Fruit fly (Drosophila melanogaster) whole organism, embryonic: Measurements from ENCODE around the gene wds.
A peak's percentile ranks its signal among the peaks of the same experiment; 100 is the strongest.

Experiments used
- Antp ChIP-seq: fragments of 200-800 bp; sonication (Bioruptor generic); optimal IDR thresholded peaks from 3 replicates; lab custom pipeline; 2016; ENCODE audit warnings: missing biosample characterization, missing genetic modification characterization
- Atf3 ChIP-seq: fragments of 200-800 bp; sonication (Bioruptor generic); optimal IDR thresholded peaks from 3 replicates; lab custom pipeline; 2016; ENCODE audit warnings: missing biosample characterization, missing genetic modification characterization
- Awh ChIP-seq: fragments of 200-800 bp; sonication (Bioruptor generic); IDR thresholded peaks from 2 replicates; pipeline ENCODE4, ENCODE4 v1.3.6; 2022; ENCODE audit warnings: missing biosample characterization, missing genetic modification characterization
- CG10147 ChIP-seq: fragments of 200-800 bp; sonication (Bioruptor generic); optimal IDR thresholded peaks from 2 replicates; lab custom pipeline; 2019; ENCODE audit warnings: missing biosample characterization, mild to moderate bottlenecking, missing genetic modification characterization, moderate library complexity
- CG13775 ChIP-seq: fragments of 200-800 bp; sonication (Bioruptor generic); optimal IDR thresholded peaks from 3 replicates; lab custom pipeline; 2017; ENCODE audit warnings: missing biosample characterization, mild to moderate bottlenecking, missing genetic modification characterization
- CG14014 ChIP-seq: fragments of 200-800 bp; sonication (Bioruptor generic); IDR thresholded peaks from 2 replicates; pipeline ENCODE4 v1.3.6; 2022; ENCODE audit warnings: missing biosample characterization, missing genetic modification characterization
- CG1602 ChIP-seq: fragments of 200-800 bp; sonication (Bioruptor generic); optimal IDR thresholded peaks from 3 replicates; lab custom pipeline; 2016; ENCODE audit warnings: missing biosample characterization, missing genetic modification characterization
- CG16815 ChIP-seq: fragments of 200-800 bp; sonication (Bioruptor generic); optimal IDR thresholded peaks from 3 replicates; lab custom pipeline; 2017; ENCODE audit warnings: missing biosample characterization, mild to moderate bottlenecking, missing genetic modification characterization
- CG17568 ChIP-seq: fragments of 200-800 bp; sonication (Bioruptor generic); optimal IDR thresholded peaks from 2 replicates; lab custom pipeline; 2018; ENCODE audit warnings: missing biosample characterization, mild to moderate bottlenecking, missing genetic modification characterization, moderate library complexity
- CG17912 ChIP-seq: fragments of 200-800 bp; sonication (Bioruptor generic); optimal IDR thresholded peaks from 2 replicates; lab custom pipeline; 2018; ENCODE audit warnings: missing biosample characterization, mild to moderate bottlenecking, missing genetic modification characterization
- CG1832 ChIP-seq: fragments of 200-800 bp; sonication (Bioruptor generic); optimal IDR thresholded peaks from 2 replicates; lab custom pipeline; 2017; ENCODE audit warnings: missing biosample characterization, mild to moderate bottlenecking, missing genetic modification characterization, inconsistent platforms
- CG31365 ChIP-seq: fragments of 200-800 bp; sonication (Bioruptor generic); optimal IDR thresholded peaks from 2 replicates; lab custom pipeline; 2018; ENCODE audit warnings: missing biosample characterization, mild to moderate bottlenecking, missing genetic modification characterization
- CG31441 ChIP-seq: fragments of 200-800 bp; sonication (Bioruptor generic); IDR thresholded peaks from 2 replicates; pipeline ENCODE4 v1.3.6; 2022; ENCODE audit warnings: missing biosample characterization, missing genetic modification characterization
- CG3995 ChIP-seq: fragments of 200-800 bp; sonication (Bioruptor generic); optimal IDR thresholded peaks from 3 replicates; lab custom pipeline; 2016; ENCODE audit warnings: missing biosample characterization, missing genetic modification characterization
- CG4282 ChIP-seq: fragments of 200-800 bp; sonication (Bioruptor generic); optimal IDR thresholded peaks from 2 replicates; lab custom pipeline; 2016; ENCODE audit warnings: missing biosample characterization, missing genetic modification characterization
- CG4617 ChIP-seq: fragments of 200-800 bp; sonication (Bioruptor generic); optimal IDR thresholded peaks from 3 replicates; lab custom pipeline; 2016; ENCODE audit warnings: missing biosample characterization, missing genetic modification characterization, borderline replicate concordance
- CG8944 ChIP-seq: fragments of 200-800 bp; sonication (Bioruptor generic); optimal IDR thresholded peaks from 3 replicates; lab custom pipeline; 2016; ENCODE audit warnings: missing biosample characterization, missing genetic modification characterization
- CG9727 ChIP-seq: fragments of 200-800 bp; sonication (Bioruptor generic); optimal IDR thresholded peaks from 3 replicates; lab custom pipeline; 2017; ENCODE audit warnings: missing biosample characterization, mild to moderate bottlenecking, missing genetic modification characterization
- D19B ChIP-seq: fragments of 200-800 bp; sonication (Bioruptor generic); optimal IDR thresholded peaks from 2 replicates; lab custom pipeline; 2017; ENCODE audit warnings: missing biosample characterization, mild to moderate bottlenecking, missing genetic modification characterization
- Hr78 ChIP-seq, 2 experiments: fragments of 200-800 bp in 1 of 2; fragments of >200 bp in 1 of 2; sonication (Bioruptor generic) in 1 of 2; optimal IDR thresholded peaks; 2 replicates each; lab custom pipeline; 2017 to 2019; ENCODE audit warnings: missing biosample characterization in 2 of 2, missing genetic modification characterization in 2 of 2, mild to moderate bottlenecking in 1 of 2, moderate library complexity in 1 of 2
- Lhr ChIP-seq: fragments of 200-800 bp; sonication (Bioruptor generic); optimal IDR thresholded peaks from 3 replicates; lab custom pipeline; 2017; ENCODE audit warnings: mild to moderate bottlenecking, missing biosample characterization, missing genetic modification reagents, missing genetic modification characterization
- Lim3 ChIP-seq: fragments of 200-800 bp; sonication (Bioruptor generic); IDR thresholded peaks from 2 replicates; pipeline ENCODE4 v1.3.6; 2022; ENCODE audit warnings: missing biosample characterization, missing genetic modification characterization
- MESR4 ChIP-seq: fragments of 200-800 bp; sonication (Bioruptor generic); optimal IDR thresholded peaks from 2 replicates; lab custom pipeline; 2018; ENCODE audit warnings: missing biosample characterization, mild to moderate bottlenecking, missing genetic modification characterization, moderate library complexity
- Max ChIP-seq: fragments of 200-800 bp; sonication (Bioruptor generic); optimal IDR thresholded peaks from 2 replicates; lab custom pipeline; 2016; ENCODE audit warnings: missing biosample characterization, mild to moderate bottlenecking, missing genetic modification characterization
- Myb ChIP-seq: fragments of 200-800 bp; sonication (Bioruptor generic); optimal IDR thresholded peaks from 2 replicates; lab custom pipeline; 2016; ENCODE audit warnings: missing biosample characterization, missing genetic modification characterization
- NK7.1 ChIP-seq: fragments of 200-800 bp; sonication (Bioruptor generic); optimal IDR thresholded peaks from 3 replicates; lab custom pipeline; 2016; ENCODE audit warnings: missing biosample characterization, missing genetic modification characterization
- NfI ChIP-seq: fragments of 200-800 bp; sonication (Bioruptor generic); optimal IDR thresholded peaks from 3 replicates; lab custom pipeline; 2018; ENCODE audit warnings: missing biosample characterization, mild to moderate bottlenecking, missing genetic modification characterization, moderate library complexity
- Rfx ChIP-seq: fragments of 200-800 bp; sonication (Bioruptor generic); IDR thresholded peaks from 2 replicates; pipeline ENCODE4 v1.3.6; 2022; ENCODE audit warnings: missing biosample characterization, missing genetic modification characterization
- Spps ChIP-seq: fragments of 200-800 bp; sonication (Bioruptor generic); optimal IDR thresholded peaks from 2 replicates; lab custom pipeline; 2018; ENCODE audit warnings: missing biosample characterization, mild to moderate bottlenecking, missing genetic modification characterization
- Trl ChIP-seq, 3 experiments: fragments of >200 bp in 2 of 3; fragments of 200-800 bp in 1 of 3; sonication (Bioruptor generic) in 1 of 3; optimal IDR thresholded peaks; 2 replicates in 1 of 3; 3 replicates in 2 of 3; lab custom pipeline; 2016 to 2017; ENCODE audit warnings: missing biosample characterization in 1 of 3, missing genetic modification characterization in 1 of 3
- ato ChIP-seq: fragments of 200-800 bp; sonication (Bioruptor generic); IDR thresholded peaks from 2 replicates; pipeline ENCODE4 v1.3.6; 2022; ENCODE audit warnings: missing biosample characterization, missing genetic modification characterization; ENCODE audit not compliant: partially characterized antibody
- bigmax ChIP-seq: fragments of 200-800 bp; sonication (Bioruptor generic); optimal IDR thresholded peaks from 2 replicates; lab custom pipeline; 2018; ENCODE audit warnings: missing biosample characterization, mild to moderate bottlenecking, missing genetic modification characterization
- cato ChIP-seq: fragments of 200-800 bp; sonication (Bioruptor generic); optimal IDR thresholded peaks from 2 replicates; lab custom pipeline; 2016; ENCODE audit warnings: missing biosample characterization, missing genetic modification characterization, borderline replicate concordance
- cg ChIP-seq: fragments of 200-800 bp; sonication (Bioruptor generic); optimal IDR thresholded peaks from 3 replicates; lab custom pipeline; 2019; ENCODE audit warnings: missing biosample characterization, mild to moderate bottlenecking, missing genetic modification characterization, moderate library complexity
- chif ChIP-seq, 2 experiments: fragments of 200-800 bp; sonication (Bioruptor generic); optimal IDR thresholded peaks; 3 replicates each; lab custom pipeline; 2016; ENCODE audit warnings: missing biosample characterization in 2 of 2, missing genetic modification characterization in 2 of 2
- esg ChIP-seq: fragments of 200-800 bp; sonication (Bioruptor generic); conservative IDR thresholded peaks from 2 replicates; pipeline ENCODE4 v1.3.6; 2022; ENCODE audit warnings: missing biosample characterization, missing genetic modification characterization
- exex ChIP-seq: fragments of 200-800 bp; sonication (Bioruptor generic); optimal IDR thresholded peaks from 4 replicates; lab custom pipeline; 2018; ENCODE audit warnings: missing biosample characterization, mild to moderate bottlenecking, missing genetic modification characterization, moderate library complexity
- fd96Cb ChIP-seq: fragments of 200-800 bp; sonication (Bioruptor generic); optimal IDR thresholded peaks from 2 replicates; lab custom pipeline; 2018; ENCODE audit warnings: missing biosample characterization, mild to moderate bottlenecking, missing genetic modification characterization, moderate library complexity
- gem ChIP-seq: fragments of 200-800 bp; sonication (Bioruptor generic); optimal IDR thresholded peaks from 2 replicates; lab custom pipeline; 2019; ENCODE audit warnings: missing biosample characterization, mild to moderate bottlenecking, missing genetic modification characterization, moderate library complexity
- gt ChIP-seq: fragments of 200-800 bp; sonication (Bioruptor generic); IDR thresholded peaks from 2 replicates; pipeline ENCODE4 v1.3.6; 2022; ENCODE audit warnings: missing biosample characterization, missing genetic modification characterization
- jing ChIP-seq: fragments of 200-800 bp; sonication (Bioruptor generic); optimal IDR thresholded peaks from 2 replicates; lab custom pipeline; 2018; ENCODE audit warnings: missing biosample characterization, mild to moderate bottlenecking, missing genetic modification characterization
- kni ChIP-seq: fragments of 200-800 bp; sonication (Bioruptor generic); optimal IDR thresholded peaks from 3 replicates; lab custom pipeline; 2017; ENCODE audit warnings: mild to moderate bottlenecking, missing biosample characterization, missing genetic modification reagents, missing genetic modification characterization
- luna ChIP-seq: fragments of 200-800 bp; sonication (Bioruptor generic); optimal IDR thresholded peaks from 2 replicates; lab custom pipeline; 2016; ENCODE audit warnings: missing biosample characterization, missing genetic modification characterization
- pita ChIP-seq: fragments of 200-800 bp; sonication (Bioruptor generic); optimal IDR thresholded peaks from 2 replicates; lab custom pipeline; 2017; ENCODE audit warnings: missing biosample characterization, mild to moderate bottlenecking, missing genetic modification characterization
- repo ChIP-seq: fragments of 200-800 bp; sonication (Bioruptor generic); optimal IDR thresholded peaks from 2 replicates; lab custom pipeline; 2016; ENCODE audit warnings: missing biosample characterization, missing genetic modification characterization
- run ChIP-seq: fragments of 200-800 bp; sonication (Bioruptor generic); optimal IDR thresholded peaks from 3 replicates; lab custom pipeline; 2018; ENCODE audit warnings: missing biosample characterization, mild to moderate bottlenecking, missing genetic modification characterization
- tin ChIP-seq: fragments of 200-800 bp; sonication (Bioruptor generic); optimal IDR thresholded peaks from 3 replicates; lab custom pipeline; 2016; ENCODE audit warnings: missing biosample characterization, missing genetic modification characterization
- vvl ChIP-seq: fragments of 200-800 bp; sonication (Bioruptor generic); IDR thresholded peaks from 2 replicates; pipeline ENCODE4 v1.3.6; 2022; ENCODE audit warnings: missing biosample characterization, missing genetic modification characterization

wds gene

dm6 chrX:2581793-2582503 lies 3.8 kb upstream of the wds start (continued):
- TF ChIP-seq CG10147 (GFP tag; lab: Kevin White, UChicago) (peak; percentile 69), fd96Cb (tag; lab: Kevin White, UChicago) (peak; percentile 57), gt (GFP tag; lab: Robert Waterston, UW) (no peak), CG17568 (GFP tag; lab: Kevin White, UChicago) (no peak), CG17912 (no peak), Lhr (no peak), CG16815 (GFP tag; lab: Kevin White, UChicago) (peak; percentile 30), exex (tag; lab: Kevin White, UChicago) (peak; percentile 32), tin (peak; percentile 75), esg (peak; percentile 79), CG9727 (GFP tag; lab: Kevin White, UChicago) (peak; percentile 77), Myb (GFP tag; lab: Kevin White, UChicago) (peak; percentile 69), CG4617 (GFP tag; lab: Kevin White, UChicago) (peak; percentile 21), gem (tag; lab: Kevin White, UChicago) (peak; percentile 80), CG14014 (GFP tag; lab: Robert Waterston, UW) (peak; percentile 90), pita (GFP tag; lab: Kevin White, UChicago) (no peak), Spps (tag; lab: Kevin White, UChicago) (no peak), CG1602 (GFP tag; lab: Kevin White, UChicago) (peak; percentile 23), vvl (GFP tag; lab: Robert Waterston, UW) (peak; percentile 86), CG3995 (GFP tag; lab: Kevin White, UChicago) (peak; percentile 8), chif (GFP tag; optimal IDR thresholded peaks at IDR 0.05; lab: Kevin White, UChicago) (peak; percentile 61 to 70), run (tag; lab: Kevin White, UChicago) (no peak), Awh (GFP tag; lab: Robert Waterston, UW) (peak; percentile 67), CG4282 (GFP tag; lab: Kevin White, UChicago) (no peak), kni (GFP tag; lab: Kevin White, UChicago) (no peak), CG13775 (GFP tag; lab: Kevin White, UChicago) (peak; percentile 63), cato (peak; percentile 14), Lim3 (GFP tag; lab: Robert Waterston, UW) (0 out of 2 replicates have a peak, but pooled peaks have one; percentile 18), MESR4 (GFP tag; lab: Kevin White, UChicago) (no peak), ato (GFP tag; lab: Robert Waterston, UW) (no peak), NfI (GFP tag; lab: Kevin White, UChicago) (peak; percentile 74), Antp (peak; percentile 84), Max (GFP tag; lab: Kevin White, UChicago) (peak; percentile 60), D19B (GFP tag; lab: Kevin White, UChicago) (peak; percentile 58), Atf3 (GFP tag; lab: Kevin White, UChicago) (peak; percentile 42), Hr78 (GFP tag; optimal IDR thresholded peaks at IDR 0.05; lab: Kevin White, UChicago) (no peak), NK7.1 (GFP tag; lab: Kevin White, UChicago) (peak; percentile 74), CG8944 (peak; percentile 69), Rfx (peak; percentile 87), jing (peak; percentile 44), luna (GFP tag; lab: Kevin White, UChicago) (peak; percentile 57), bigmax (no peak), repo (GFP tag; lab: Kevin White, UChicago) (peak; percentile 55), CG31365 (tag; lab: Kevin White, UChicago) (peak; percentile 45), CG31441 (GFP tag; lab: Robert Waterston, UW) (peak; percentile 67), Trl (optimal IDR thresholded peaks at IDR 0.05; lab: Kevin White, UChicago) (no peak), Trl (GFP tag; optimal IDR thresholded peaks at IDR 0.05; lab: Kevin White, UChicago) (peak; percentile 73), CG1832 (no peak), cg (GFP tag; lab: Kevin White, UChicago) (no peak)
